Worm (Caenorhabditis elegans) whole organism, dauer: Measurements from ENCODE around the gene clic-1.
"Not testable (repeated sequence)": the region's sequence is repeated elsewhere in the genome, so short reads cannot be mapped to it uniquely, and the experiment has no call there.

ENCODE experiments used
- unc-62 ChIP-seq: sonication (generic microtip); optimal IDR thresholded peaks from 2 replicates; lab custom pipeline; 2017; ENCODE audit warnings: missing biosample characterization, missing genetic modification reagents, missing genetic modification characterization

The clic-1 gene

ce11 chrV:7716034-7716433 lies 18.7 kb downstream of the clic-1 start, which contains the start of gene ZK105.12:
ZK105.12 (minus strand) TSS chrV:7716134.
- no peak for TF ChIP-seq unc-62 (GFP tag; lab: Kevin White, UChicago)

ce11 chrV:7713691-7714090 lies 21.0 kb downstream of the clic-1 start, which contains the start of gene ZK105.1:
ZK105.1 (plus strand) TSS chrV:7713991.
- no peak for TF ChIP-seq unc-62 (GFP tag; lab: Kevin White, UChicago)

ce11 chrV:7713072-7713471 lies 21.6 kb downstream of the clic-1 start, which contains the start of gene ZK105.13:
ZK105.13 (minus strand) TSS chrV:7713172.
- TF ChIP-seq unc-62 (GFP tag; lab: Kevin White, UChicago) = no peak

ce11 chrV:7708525-7708924 lies 26.2 kb downstream of the clic-1 start, which contains the start of gene ZK105.11:
ZK105.11 (minus strand) TSS chrV:7708625.
- no peak for TF ChIP-seq unc-62 (GFP tag; lab: Kevin White, UChicago)

ce11 chrV:7705316-7705715 lies 29.4 kb downstream of the clic-1 start, which contains the start of gene srw-3:
srw-3 (plus strand) TSS chrV:7705616.
- TF ChIP-seq unc-62 (GFP tag; lab: Kevin White, UChicago) = no peak

DNA sequence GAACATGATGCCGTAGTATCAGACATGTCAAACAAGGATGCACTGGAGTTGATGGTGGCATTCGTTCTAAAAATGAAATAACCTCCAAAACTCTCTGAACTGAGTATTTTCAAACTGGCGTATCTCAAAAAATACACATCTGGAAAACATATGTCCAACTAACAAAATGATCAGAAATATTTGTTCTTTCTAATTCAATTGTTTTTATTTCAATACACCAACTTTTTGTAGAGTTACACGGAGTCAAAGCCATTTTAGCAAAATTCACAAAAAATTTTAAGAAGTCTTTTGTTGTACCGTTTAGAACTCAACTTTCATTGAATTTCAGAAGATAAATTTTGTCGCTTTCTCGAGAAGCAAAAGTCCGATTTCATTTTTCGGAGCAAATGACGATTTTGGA lies 31.2 kb downstream of the clic-1 start, which contains the start of gene srsx-40:
TSS of gene srsx-40 (minus strand) at position 101 of the 400 bp plus-strand sequence.
- TF ChIP-seq unc-62 (GFP tag; lab: Kevin White, UChicago) = not testable (repeated sequence)

DNA sequence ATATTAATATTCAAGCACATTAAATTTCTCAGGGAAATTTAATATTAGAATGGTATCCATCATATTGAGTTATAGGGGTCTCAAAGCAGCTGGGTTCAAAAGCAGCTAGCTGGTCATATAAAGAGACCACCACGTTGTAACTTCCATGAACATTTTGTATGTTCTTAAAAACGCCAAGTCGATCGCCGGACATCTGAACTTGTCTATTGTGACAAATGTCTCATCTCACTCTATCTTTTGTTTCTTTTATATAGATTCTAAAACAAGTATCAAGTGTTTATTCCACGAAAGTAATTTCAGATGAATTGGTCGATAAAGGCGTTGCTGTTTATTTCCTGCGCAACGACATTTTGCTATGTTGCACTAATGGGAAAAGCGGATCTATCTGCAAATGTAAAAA lies 37.9 kb downstream of the clic-1 start, which contains the start of gene ZK105.3:
TSS of gene ZK105.3 (plus strand) at position 301 of the 400 bp plus-strand sequence.
- TF ChIP-seq unc-62 (GFP tag; lab: Kevin White, UChicago) = no peak

DNA sequence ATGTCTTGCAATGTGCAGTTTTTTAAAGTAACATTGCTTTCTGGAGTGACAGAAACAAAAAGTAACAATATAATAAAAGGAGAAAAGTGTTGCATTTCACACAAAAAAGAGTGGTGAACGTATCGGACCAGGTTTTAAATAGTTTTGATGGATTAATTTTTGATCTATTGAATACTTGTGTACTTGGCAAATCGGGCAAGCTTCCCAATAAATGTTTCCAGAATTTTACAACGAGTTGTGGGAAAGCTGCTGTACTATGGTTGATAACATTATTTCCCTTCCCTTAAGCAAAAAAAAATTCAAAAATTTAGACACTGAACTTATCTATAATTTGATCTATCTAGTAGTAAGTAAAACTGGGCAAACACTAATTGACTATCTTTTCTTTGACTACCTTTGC lies 41.3 kb downstream of the clic-1 start, which contains the start of gene C12D5.10:
TSS of gene C12D5.10 (minus strand) at position 101 of the 400 bp plus-strand sequence.
- no peak for TF ChIP-seq unc-62 (GFP tag; lab: Kevin White, UChicago)

DNA sequence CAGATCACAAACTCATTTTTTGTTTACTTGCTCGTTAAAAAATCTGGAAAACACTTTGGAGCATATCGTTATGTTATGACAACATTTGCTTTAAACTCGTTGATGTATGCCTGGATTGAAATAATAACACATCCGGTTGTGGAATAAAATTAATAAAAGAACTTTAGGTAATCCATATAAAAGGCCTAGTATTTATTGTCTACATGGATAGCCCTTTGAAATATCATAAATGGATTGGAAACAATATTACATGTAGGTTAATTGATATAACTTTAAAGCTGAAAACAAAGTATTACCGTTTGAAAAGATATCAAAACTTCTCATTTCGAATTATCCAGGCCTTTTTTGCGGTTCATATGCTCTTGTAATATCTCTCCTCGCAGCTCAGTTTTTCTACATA lies 44.1 kb downstream of the clic-1 start:
- no peak for TF ChIP-seq unc-62 (GFP tag; lab: Kevin White, UChicago)

- no peak for TF ChIP-seq unc-62 (GFP tag; lab: Kevin White, UChicago)
These were observed 44.8 kb downstream of the clic-1 start, which contains the start of gene C12D5.9 for ce11 chrV:7689888-7690287. C12D5.9 (minus strand) TSS chrV:7689988.

DNA sequence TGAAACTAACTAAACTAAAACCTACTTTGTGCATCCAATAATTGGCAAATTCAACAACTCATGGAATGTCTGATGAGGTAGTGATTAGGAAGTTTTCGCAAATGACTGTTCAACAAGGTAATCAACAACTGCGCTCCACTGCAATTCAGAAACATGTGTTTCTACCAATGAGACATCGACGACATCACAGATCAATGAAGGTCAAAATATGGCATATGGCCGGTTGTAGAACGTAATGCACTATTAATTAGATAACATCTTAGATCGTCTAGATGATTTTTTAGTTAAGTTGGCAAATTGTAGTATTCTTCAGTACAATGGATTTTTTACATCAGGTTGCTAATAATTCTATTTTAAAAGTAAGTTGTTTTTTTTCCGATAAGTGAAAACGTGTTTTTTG lies 48.5 kb downstream of the clic-1 start, which contains the start of the genes nhr-94 and nhr-152:
TSS of gene nhr-94 (minus strand) at position 147 of the 400 bp plus-strand sequence.
TSS of gene nhr-152 (plus strand) at position 162 of the 400 bp plus-strand sequence.
- no peak for TF ChIP-seq unc-62 (GFP tag; lab: Kevin White, UChicago)

DNA sequence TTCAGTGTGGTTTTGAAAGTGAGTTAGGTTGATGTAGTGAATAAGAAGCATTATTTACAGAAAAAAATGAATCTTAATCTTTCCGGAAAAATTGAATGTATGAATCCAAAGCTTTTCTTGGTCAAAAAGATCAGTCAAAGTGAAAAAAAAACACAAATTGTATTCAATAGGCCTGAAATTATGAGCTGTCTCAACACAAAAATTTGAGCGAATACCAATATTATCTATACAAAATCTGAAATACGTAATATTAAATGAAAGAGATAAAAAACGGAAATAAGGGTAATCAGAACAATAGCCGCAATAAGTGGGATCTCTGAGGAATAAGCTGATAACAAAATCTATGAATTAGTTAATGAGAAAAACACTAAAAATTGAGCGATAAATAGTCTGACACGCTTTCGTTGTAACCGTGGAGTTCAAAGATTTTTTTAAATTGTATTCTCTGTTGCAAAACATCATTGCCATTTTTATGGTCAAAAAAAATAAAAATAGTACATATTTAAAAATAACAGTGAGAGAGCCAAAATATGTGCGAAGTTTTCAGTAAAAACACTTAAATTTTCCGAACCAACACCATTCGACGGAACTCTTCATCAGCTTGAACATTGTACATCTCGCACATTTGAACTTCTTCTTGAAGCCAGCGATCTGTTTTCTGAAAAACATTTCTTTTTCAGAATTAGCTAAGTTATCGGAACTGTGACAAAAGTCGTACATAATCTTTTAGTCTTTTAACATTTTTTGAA lies 50.6 kb downstream of the clic-1 start, which contains the start of gene sre-11:
TSS of gene sre-11 (minus strand) at position 51 of the 749 bp plus-strand sequence.
- no peak for TF ChIP-seq unc-62 (GFP tag; lab: Kevin White, UChicago)
